Worm (Caenorhabditis elegans): ENCODE measurements around the gene K12H6.5.

DNA sequence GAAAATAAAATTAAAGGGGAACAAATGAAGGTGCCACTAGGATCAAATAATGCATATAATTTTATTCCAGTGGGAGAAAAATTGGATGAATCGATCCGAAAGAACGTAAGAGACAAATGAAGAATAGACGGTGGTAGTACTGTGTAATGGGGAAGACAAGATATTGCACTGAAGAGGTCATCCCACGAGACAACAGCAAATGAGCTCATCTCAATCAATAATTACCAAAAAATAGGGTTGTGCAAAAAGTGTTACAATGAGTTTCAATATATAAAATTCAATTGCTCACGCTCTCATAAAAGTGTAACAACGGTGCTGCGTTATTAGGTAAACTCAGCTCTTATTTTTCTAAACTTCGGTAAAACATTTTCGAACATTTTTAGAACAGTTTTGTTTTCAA is 10.9 kb upstream of the K12H6.5 start, which contains the start of gene K12H6.7:
- no peak for TF ChIP-seq xnd-1 (tag; optimal IDR thresholded peaks at IDR 0.05)
- no peak for TF ChIP-seq attf-5 (GFP tag; optimal IDR thresholded peaks at IDR 0.05)
- TF ChIP-seq lin-35 (GFP tag; optimal IDR thresholded peaks at IDR 0.05), result no peak
- TF ChIP-seq let-607 (tag; optimal IDR thresholded peaks at IDR 0.05), result no peak
- no peak for TF ChIP-seq hmg-20 (GFP tag; IDR thresholded peaks at IDR 0.05)
- TF ChIP-seq ccch-3 (GFP tag; optimal IDR thresholded peaks at IDR 0.05), result no peak
- TF ChIP-seq K12H6.12 (tag; optimal IDR thresholded peaks at IDR 0.05), result no peak
- no peak for TF ChIP-seq lir-1 (GFP tag; conservative IDR thresholded peaks at IDR 0.05)
- no peak for TF ChIP-seq unc-62 (GFP tag; optimal IDR thresholded peaks at IDR 0.05)
- no peak for TF ChIP-seq ZK185.1 (tag; optimal IDR thresholded peaks at IDR 0.05; ENCODE audit: poor library complexity, severe bottlenecking)
- no peak for TF ChIP-seq ceh-91 (GFP tag; IDR thresholded peaks at IDR 0.05)
- no peak for TF ChIP-seq rpc-1 (optimal IDR thresholded peaks at IDR 0.05)
- no peak for TF ChIP-seq rpc-1 (tag; optimal IDR thresholded peaks at IDR 0.05)

All from whole organism, young adult.